Worm (Caenorhabditis elegans) whole organism, mixed stage, embryonic: Measurements from ENCODE around the gene srbc-68.
"Not testable (repeated sequence)": the region's sequence is repeated elsewhere in the genome, so short reads cannot be mapped to it uniquely, and the experiment has no call there.

ENCODE experiments used
- M03D4.4 ChIP-seq: sonication (generic microtip); optimal IDR thresholded peaks from 2 replicates; lab custom pipeline; 2017; ENCODE audit warnings: mild to moderate bottlenecking, missing genetic modification characterization, missing compliant biosample characterization
- bed-3 ChIP-seq: fragments of 200-800 bp; sonication (Bioruptor generic); optimal IDR thresholded peaks from 3 replicates; lab custom pipeline; 2018; ENCODE audit warnings: mild to moderate bottlenecking, missing genetic modification characterization, moderate library complexity, missing compliant biosample characterization
- blmp-1 ChIP-seq: fragments of 150-350 bp; optimal IDR thresholded peaks from 2 replicates; lab custom pipeline; 2014; ENCODE audit warnings: missing biosample characterization, missing genetic modification characterization
- ceh-39 ChIP-seq: fragments of 150-350 bp; optimal IDR thresholded peaks from 2 replicates; lab custom pipeline; 2014; ENCODE audit warnings: missing biosample characterization, missing genetic modification characterization
- ceh-43 ChIP-seq: fragments of 200-800 bp; sonication (Bioruptor generic); optimal IDR thresholded peaks from 2 replicates; lab custom pipeline; 2018; ENCODE audit warnings: mild to moderate bottlenecking, missing genetic modification characterization, moderate library complexity, missing compliant biosample characterization
- ceh-83 ChIP-seq: fragments of 200-800 bp; sonication (Bioruptor generic); optimal IDR thresholded peaks from 2 replicates; lab custom pipeline; 2018; ENCODE audit warnings: mild to moderate bottlenecking, missing genetic modification characterization, missing compliant biosample characterization
- ces-1 ChIP-seq: fragments of 150-350 bp; optimal IDR thresholded peaks from 2 replicates; lab custom pipeline; 2014; ENCODE audit warnings: missing biosample characterization, missing genetic modification reagents, missing genetic modification characterization
- cnd-1 ChIP-seq: fragments of 200-800 bp; sonication (Bioruptor generic); optimal IDR thresholded peaks from 2 replicates; lab custom pipeline; 2018; ENCODE audit warnings: mild to moderate bottlenecking, missing genetic modification characterization, missing compliant biosample characterization
- drap-1 ChIP-seq: fragments of 200-800 bp; sonication (Bioruptor generic); optimal IDR thresholded peaks from 3 replicates; lab custom pipeline; 2018; ENCODE audit warnings: mild to moderate bottlenecking, missing genetic modification characterization, missing compliant biosample characterization
- elt-1 ChIP-seq: sonication (generic microtip); optimal IDR thresholded peaks from 2 replicates; lab custom pipeline; 2017; ENCODE audit warnings: missing genetic modification characterization, mild to moderate bottlenecking, missing compliant biosample characterization, antibody characterized with exemption, moderate library complexity, borderline replicate concordance; ENCODE audit not compliant: insufficient read depth
- flh-1 ChIP-seq: fragments of 200-800 bp; sonication (Bioruptor generic); optimal IDR thresholded peaks from 2 replicates; lab custom pipeline; 2018; ENCODE audit warnings: mild to moderate bottlenecking, missing genetic modification characterization, moderate library complexity, missing compliant biosample characterization
- ham-2 ChIP-seq: fragments of 200-800 bp; sonication (Bioruptor generic); optimal IDR thresholded peaks from 2 replicates; lab custom pipeline; 2018; ENCODE audit warnings: mild to moderate bottlenecking, missing genetic modification characterization, missing compliant biosample characterization
- lin-13 ChIP-seq: fragments of 150-350 bp; optimal IDR thresholded peaks from 2 replicates; lab custom pipeline; 2014; ENCODE audit warnings: missing biosample characterization, missing genetic modification characterization
- lin-32 ChIP-seq: fragments of 200-800 bp; sonication (Bioruptor generic); optimal IDR thresholded peaks from 2 replicates; lab custom pipeline; 2018; ENCODE audit warnings: mild to moderate bottlenecking, missing genetic modification characterization, missing compliant biosample characterization
- lsy-2 ChIP-seq: fragments of 150-350 bp; optimal IDR thresholded peaks from 2 replicates; lab custom pipeline; 2014; ENCODE audit warnings: missing biosample characterization, missing genetic modification characterization
- mab-5 ChIP-seq: fragments of 150-350 bp; optimal IDR thresholded peaks from 2 replicates; lab custom pipeline; 2014; ENCODE audit warnings: missing biosample characterization, missing genetic modification characterization
- mep-1 ChIP-seq: fragments of 150-350 bp; optimal IDR thresholded peaks from 2 replicates; lab custom pipeline; 2017; ENCODE audit warnings: missing biosample characterization, missing genetic modification reagents, missing genetic modification characterization, inconsistent platforms
- mls-2 ChIP-seq: sonication (generic microtip); optimal IDR thresholded peaks from 2 replicates; lab custom pipeline; 2016; ENCODE audit warnings: mild to moderate bottlenecking, missing genetic modification characterization, moderate library complexity, missing compliant biosample characterization
- nhr-12 ChIP-seq: fragments of 150-350 bp; optimal IDR thresholded peaks from 2 replicates; lab custom pipeline; 2014; ENCODE audit warnings: missing biosample characterization, missing genetic modification characterization
- nhr-2 ChIP-seq: fragments of 150-350 bp; optimal IDR thresholded peaks from 2 replicates; lab custom pipeline; 2014; ENCODE audit warnings: missing biosample characterization, missing genetic modification characterization
- nhr-237 ChIP-seq: fragments of 150-350 bp; optimal IDR thresholded peaks from 2 replicates; lab custom pipeline; 2014; ENCODE audit warnings: missing biosample characterization, missing genetic modification characterization
- nhr-28 ChIP-seq: fragments of 150-350 bp; optimal IDR thresholded peaks from 2 replicates; lab custom pipeline; 2014; ENCODE audit warnings: missing biosample characterization, missing genetic modification characterization
- nhr-76 ChIP-seq: sonication (generic microtip); optimal IDR thresholded peaks from 2 replicates; lab custom pipeline; 2017; ENCODE audit warnings: missing biosample characterization, missing genetic modification characterization
- pha-4 ChIP-seq: fragments of 150-350 bp; optimal IDR thresholded peaks from 2 replicates; lab custom pipeline; 2018; ENCODE audit warnings: missing biosample characterization, missing genetic modification reagents, missing genetic modification characterization
- snpc-4 ChIP-seq: fragments of 150-350 bp; optimal IDR thresholded peaks from 2 replicates; lab custom pipeline; 2014; ENCODE audit warnings: missing biosample characterization, missing genetic modification characterization
- tbx-8 ChIP-seq: fragments of 200-800 bp; sonication (Bioruptor generic); optimal IDR thresholded peaks from 2 replicates; lab custom pipeline; 2018; ENCODE audit warnings: mild to moderate bottlenecking, missing genetic modification characterization, moderate library complexity, missing compliant biosample characterization
- unc-120 ChIP-seq: sonication (generic microtip); optimal IDR thresholded peaks from 2 replicates; lab custom pipeline; 2017; ENCODE audit warnings: missing genetic modification characterization, missing compliant biosample characterization; ENCODE audit not compliant: poor library complexity, severe bottlenecking
- unc-62 ChIP-seq: fragments of 150-350 bp; optimal IDR thresholded peaks from 2 replicates; lab custom pipeline; 2014; ENCODE audit warnings: missing biosample characterization, missing genetic modification reagents, missing genetic modification characterization
- zip-8 ChIP-seq: fragments of 150-350 bp; optimal IDR thresholded peaks from 2 replicates; lab custom pipeline; 2014; ENCODE audit warnings: missing biosample characterization, missing genetic modification characterization
- ztf-11 ChIP-seq: fragments of 150-350 bp; optimal IDR thresholded peaks from 2 replicates; lab custom pipeline; 2014; ENCODE audit warnings: missing biosample characterization, missing genetic modification characterization

srbc-68 gene

ce11 chrV:3564335-3564734 is 17.9 kb upstream of the srbc-68 start, which contains the start of gene T24A6.17:
T24A6.17 (minus strand) TSS chrV:3564435.
- not testable (repeated sequence) for TF ChIP-seq elt-1 (tag; lab: Kevin White, UChicago); ces-1 (GFP tag; lab: Kevin White, UChicago); mls-2 (tag; lab: Kevin White, UChicago)

ce11 chrV:3562824-3563223 is 16.4 kb upstream of the srbc-68 start, which contains the start of gene T24A6.16:
T24A6.16 (minus strand) TSS chrV:3562924.
- not testable (repeated sequence) for TF ChIP-seq nhr-237; lin-13 (tag; lab: Kevin White, UChicago); lsy-2 (tag; lab: Kevin White, UChicago)
- TF ChIP-seq, all 35 proteins: peak for 0; not testable (repeated sequence) for 35

- TF ChIP-seq ceh-43 (GFP tag; lab: Kevin White, UChicago); blmp-1 (tag; lab: Kevin White, UChicago); cnd-1 (tag; lab: Kevin White, UChicago): not testable (repeated sequence)
These were observed 12.3 kb upstream of the srbc-68 start, which contains the start of gene T24A6.1 for ce11 chrV:3558744-3559143. T24A6.1 (plus strand) TSS chrV:3559044.

- TF ChIP-seq tbx-8 (GFP tag; lab: Kevin White, UChicago) (no peak), unc-62 (GFP tag; lab: Kevin White, UChicago) (no peak), M03D4.4 (tag; lab: Kevin White, UChicago) (no peak), lin-13 (tag; lab: Kevin White, UChicago) (no peak), unc-120 (tag; lab: Kevin White, UChicago) (no peak), blmp-1 (tag; lab: Kevin White, UChicago) (no peak), mep-1 (tag; lab: Kevin White, UChicago) (no peak), ces-1 (GFP tag; lab: Kevin White, UChicago) (no peak), ceh-39 (tag; lab: Kevin White, UChicago) (no peak), lsy-2 (tag; lab: Kevin White, UChicago) (no peak), ceh-83 (GFP tag; lab: Kevin White, UChicago) (no peak), mab-5 (no peak), cnd-1 (tag; lab: Kevin White, UChicago) (no peak), nhr-28 (tag; lab: Kevin White, UChicago) (no peak), pha-4 (no peak), drap-1 (no peak), lin-32 (GFP tag; lab: Kevin White, UChicago) (no peak), ham-2 (GFP tag; lab: Kevin White, UChicago) (no peak), snpc-4 (no peak)
- TF ChIP-seq, all 35 proteins: peak for 0
These were observed 11.0 kb upstream of the srbc-68 start, which contains the start of gene grl-31 for ce11 chrV:3557422-3557821. grl-31 (minus strand) TSS chrV:3557778.

- TF ChIP-seq unc-62 (GFP tag; lab: Kevin White, UChicago) (no peak), nhr-76 (tag; lab: Kevin White, UChicago) (no peak), zip-8 (tag; lab: Kevin White, UChicago) (peak; percentile 20)
These were observed 9.6 kb upstream of the srbc-68 start, which contains the start of gene grl-30 for ce11 chrV:3555986-3556385. grl-30 (plus strand) TSS chrV:3556286.

- TF ChIP-seq nhr-2 (tag; lab: Kevin White, UChicago) (no peak), flh-1 (GFP tag; lab: Kevin White, UChicago) (no peak), nhr-76 (tag; lab: Kevin White, UChicago) (no peak), nhr-12 (no peak), ztf-11 (tag; lab: Kevin White, UChicago) (no peak), tbx-8 (GFP tag; lab: Kevin White, UChicago) (no peak), lin-13 (tag; lab: Kevin White, UChicago) (no peak), mab-5 (no peak), ces-1 (GFP tag; lab: Kevin White, UChicago) (no peak), bed-3 (GFP tag; lab: Kevin White, UChicago) (no peak), mls-2 (tag; lab: Kevin White, UChicago) (no peak)
These were observed 8.5 kb upstream of the srbc-68 start, which contains the start of gene grl-29 for ce11 chrV:3554869-3555268. grl-29 (minus strand) TSS chrV:3555236.
